Fruit fly (Drosophila melanogaster): Measurements from ENCODE around the gene dy.

Gene dy

DNA sequence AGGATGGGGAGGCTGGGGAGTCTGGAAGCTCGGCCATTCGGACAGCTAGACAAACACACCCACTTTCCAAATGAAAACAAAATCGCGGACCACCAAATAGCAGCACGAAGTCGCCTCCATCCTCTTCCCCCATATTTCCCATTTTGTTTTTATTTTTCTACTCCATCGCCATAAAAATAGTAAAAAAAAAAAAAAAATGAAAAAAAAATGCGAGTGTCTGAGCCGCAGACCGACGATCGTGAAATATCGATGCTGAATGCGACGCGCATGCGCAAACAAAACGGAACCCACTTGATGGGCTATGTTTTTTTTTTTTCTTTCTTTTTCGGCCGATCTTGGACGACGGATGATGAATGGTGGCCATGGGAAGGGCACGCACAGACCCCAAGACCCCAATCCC, 6.4 kb upstream of the dy start (continued):
- TF ChIP-seq dysf (GFP tag; IDR thresholded peaks at IDR 0.05): no peak
- TF ChIP-seq CG16815 (GFP tag; optimal IDR thresholded peaks at IDR 0.05): no peak
- no peak for TF ChIP-seq CG34224 (GFP tag; IDR thresholded peaks at IDR 0.05; ENCODE audit: partially characterized antibody)
- TF ChIP-seq zen (tag; optimal IDR thresholded peaks at IDR 0.05): no peak
- TF ChIP-seq sc (optimal IDR thresholded peaks at IDR 0.05): no peak
- TF ChIP-seq sc (GFP tag; optimal IDR thresholded peaks at IDR 0.05): no peak
- no peak for TF ChIP-seq z (GFP tag; IDR thresholded peaks at IDR 0.05)
- TF ChIP-seq CG17385 (GFP tag; optimal IDR thresholded peaks at IDR 0.05): no peak
- TF ChIP-seq Dip3 (GFP tag; optimal IDR thresholded peaks at IDR 0.05): no peak

DNA sequence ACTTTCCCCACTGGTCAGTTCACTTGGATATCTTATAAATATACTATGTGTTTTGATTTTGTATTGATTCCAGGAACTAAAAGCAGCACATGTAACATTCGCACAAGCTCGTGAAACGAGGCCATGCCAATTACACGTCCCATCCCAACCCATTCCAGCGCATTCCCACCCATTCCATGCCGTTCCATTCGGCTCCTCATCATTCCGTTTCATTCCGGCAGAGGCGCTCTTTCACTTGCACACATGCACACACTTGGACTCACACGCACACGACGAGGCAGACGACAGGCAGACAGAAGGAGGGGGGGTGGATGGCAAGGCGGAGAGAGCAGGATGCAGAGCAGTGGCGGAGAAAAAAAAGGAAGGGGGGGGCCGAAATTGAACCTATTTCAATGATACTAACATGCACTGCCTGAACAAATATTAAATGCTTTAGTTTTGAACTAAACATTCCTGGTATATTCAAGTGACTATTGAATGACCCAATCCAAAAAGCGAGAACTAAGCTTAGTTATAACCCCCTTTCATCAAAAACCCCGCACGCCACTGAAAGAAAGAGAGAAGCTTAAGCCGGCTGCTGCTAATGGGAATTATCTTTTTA, 2.5 kb downstream of the dy start:
- TF ChIP-seq ham (GFP tag; IDR thresholded peaks at IDR 0.05) (no peak), seq (GFP tag; IDR thresholded peaks at IDR 0.05) (no peak), CG4282 (GFP tag; optimal IDR thresholded peaks at IDR 0.05) (no peak), CG17385 (GFP tag; optimal IDR thresholded peaks at IDR 0.05) (peak; percentile 36), CTCF (GFP tag; optimal IDR thresholded peaks at IDR 0.05) (no peak), Jarid2 (GFP tag; optimal IDR thresholded peaks at IDR 0.05) (peak; percentile 30), HLH4C (GFP tag; IDR thresholded peaks at IDR 0.05; ENCODE audit: partially characterized antibody) (no peak), otp (GFP tag; IDR thresholded peaks at IDR 0.05) (0 out of 3 replicates have a peak, but pooled peaks have one; percentile 33), trh (GFP tag; optimal IDR thresholded peaks at IDR 0.05) (no peak), CG10979 (tag; optimal IDR thresholded peaks at IDR 0.05) (peak; percentile 82), sens-2 (GFP tag; IDR thresholded peaks at IDR 0.05) (no peak), chif (GFP tag; optimal IDR thresholded peaks at IDR 0.05) (peak in 1 of 2 experiments; percentile 55), CG13624 (GFP tag; optimal IDR thresholded peaks at IDR 0.05) (no peak), z (GFP tag; IDR thresholded peaks at IDR 0.05) (no peak), emc (GFP tag; optimal IDR thresholded peaks at IDR 0.05) (no peak), caup (GFP tag; optimal IDR thresholded peaks at IDR 0.05; ENCODE audit: severe bottlenecking) (peak; percentile 3), bowl (GFP tag; IDR thresholded peaks at IDR 0.05) (no peak), CG12071 (GFP tag; optimal IDR thresholded peaks at IDR 0.05) (no peak), BtbVII (GFP tag; optimal IDR thresholded peaks at IDR 0.05) (no peak), dmrt99B (tag; optimal IDR thresholded peaks at IDR 0.05) (peak; percentile 55), CG8924 (tag; optimal IDR thresholded peaks at IDR 0.05) (peak; percentile 46), CG18262 (tag; optimal IDR thresholded peaks at IDR 0.05) (peak; percentile 77), CG4854 (GFP tag; optimal IDR thresholded peaks at IDR 0.05) (no peak), da (GFP tag; optimal IDR thresholded peaks at IDR 0.05) (no peak), CG15601 (tag; optimal IDR thresholded peaks at IDR 0.05) (peak; percentile 36), CG3726 (GFP tag; IDR thresholded peaks at IDR 0.05) (peak; percentile 27; the same call in 1 of the 3 replicates), bcd (GFP tag; optimal IDR thresholded peaks at IDR 0.05) (peak; percentile 55), CG14050 (GFP tag; IDR thresholded peaks at IDR 0.05) (no peak), Sin3A (optimal IDR thresholded peaks at IDR 0.05) (no peak), Dbx (GFP tag; IDR thresholded peaks at IDR 0.05) (no peak), CG3065 (GFP tag; optimal IDR thresholded peaks at IDR 0.05) (no peak), twi (tag; optimal IDR thresholded peaks at IDR 0.05) (no peak), mld (GFP tag; IDR thresholded peaks at IDR 0.05; ENCODE audit: partially characterized antibody) (no peak), HHEX (GFP tag; optimal IDR thresholded peaks at IDR 0.05) (peak; percentile 38), ranshi (GFP tag; IDR thresholded peaks at IDR 0.05) (peak; percentile 34; the same call in 1 of the 2 replicates), CG31365 (tag; optimal IDR thresholded peaks at IDR 0.05) (no peak), Lhr (GFP tag; optimal IDR thresholded peaks at IDR 0.05) (peak; percentile 12), CG31388 (GFP tag; optimal IDR thresholded peaks at IDR 0.05) (no peak), Opbp (GFP tag; IDR thresholded peaks at IDR 0.05; ENCODE audit: partially characterized antibody) (no peak), zen2 (GFP tag; IDR thresholded peaks at IDR 0.05; ENCODE audit: partially characterized antibody) (no peak), Pdp1 (GFP tag; optimal IDR thresholded peaks at IDR 0.05) (peak in 1 of 2 experiments; percentile 48), Lpt (GFP tag; optimal IDR thresholded peaks at IDR 0.05) (no peak), so (GFP tag; IDR thresholded peaks at IDR 0.05) (no peak; the same call in 2 of the 3 replicates)
